Worm (Caenorhabditis elegans) whole organism, young adult: ENCODE measurements around the gene C27F2.7.
A peak's percentile ranks its signal among the peaks of the same experiment; 100 is the strongest.

ENCODE experiments used
- B0261.1 ChIP-seq: sonication (generic microtip); optimal IDR thresholded peaks from 2 replicates; lab custom pipeline; 2016; ENCODE audit warnings: mild to moderate bottlenecking, missing genetic modification characterization, moderate library complexity, missing compliant biosample characterization
- C06A6.2 ChIP-seq: fragments of 200-800 bp; sonication (Bioruptor generic); conservative IDR thresholded peaks from 2 replicates; pipeline ENCODE4 v1.3.6; 2022; ENCODE audit warnings: missing genetic modification characterization, missing compliant biosample characterization
- F33H1.4 ChIP-seq: fragments of 200-800 bp; sonication (Bioruptor generic); IDR thresholded peaks from 2 replicates; pipeline ENCODE4 v1.3.6; 2022; ENCODE audit warnings: missing genetic modification reagents, missing genetic modification characterization, missing compliant biosample characterization
- F37B4.10 ChIP-seq: fragments of 200-800 bp; sonication (Bioruptor generic); IDR thresholded peaks from 2 replicates; pipeline ENCODE4 v1.3.6; 2022; ENCODE audit warnings: missing genetic modification characterization, missing compliant biosample characterization
- F57A8.1 ChIP-seq: fragments of 200-800 bp; sonication (Bioruptor generic); optimal IDR thresholded peaks from 2 replicates; lab custom pipeline; 2018; ENCODE audit warnings: mild to moderate bottlenecking, missing genetic modification characterization, moderate library complexity, missing compliant biosample characterization
- akir-1 ChIP-seq: fragments of 200-800 bp; sonication (Bioruptor generic); optimal IDR thresholded peaks from 2 replicates; lab custom pipeline; 2018; ENCODE audit warnings: mild to moderate bottlenecking, missing genetic modification characterization, moderate library complexity, missing compliant biosample characterization
- aptf-3 ChIP-seq: fragments of 200-800 bp; sonication (Bioruptor generic); IDR thresholded peaks from 2 replicates; pipeline ENCODE4 v1.3.6; 2022; ENCODE audit warnings: missing genetic modification characterization, missing compliant biosample characterization
- atf-7 ChIP-seq: sonication (generic microtip); optimal IDR thresholded peaks from 2 replicates; lab custom pipeline; 2017; ENCODE audit warnings: mild to moderate bottlenecking, missing genetic modification characterization, missing compliant biosample characterization
- athp-1 ChIP-seq: sonication (generic microtip); optimal IDR thresholded peaks from 2 replicates; lab custom pipeline; 2017; ENCODE audit warnings: mild to moderate bottlenecking, missing genetic modification characterization, missing compliant biosample characterization
- bed-2 ChIP-seq: fragments of 200-800 bp; sonication (Bioruptor generic); IDR thresholded peaks from 2 replicates; pipeline ENCODE4 v1.3.6; 2022; ENCODE audit warnings: missing genetic modification reagents, missing genetic modification characterization, missing compliant biosample characterization
- cebp-1 ChIP-seq, 2 experiments: fragments of 200-800 bp in 1 of 2; sonication (Bioruptor generic) in 1 of 2; sonication (generic microtip) in 1 of 2; IDR thresholded peaks in 1 of 2; optimal IDR thresholded peaks in 1 of 2; 2 replicates each; pipeline versions ENCODE4 v1.3.6 to Lab custom; 2017 to 2022; ENCODE audit warnings: missing compliant biosample characterization in 2 of 2, missing genetic modification characterization in 2 of 2, mild to moderate bottlenecking in 1 of 2, missing genetic modification reagents in 1 of 2, moderate library complexity in 1 of 2
- cebp-2 ChIP-seq: fragments of 200-800 bp; sonication (Bioruptor generic); IDR thresholded peaks from 2 replicates; pipeline ENCODE4 v1.3.6; 2022; ENCODE audit warnings: missing genetic modification characterization, missing compliant biosample characterization
- ceh-40 ChIP-seq: fragments of 200-800 bp; sonication (Bioruptor generic); IDR thresholded peaks from 2 replicates; pipeline ENCODE4 v1.3.6; 2022; ENCODE audit warnings: missing genetic modification characterization, missing compliant biosample characterization
- chd-7 ChIP-seq: sonication (generic microtip); optimal IDR thresholded peaks from 2 replicates; lab custom pipeline; 2016; ENCODE audit warnings: mild to moderate bottlenecking, missing genetic modification characterization, moderate library complexity, missing compliant biosample characterization
- die-1 ChIP-seq: sonication (generic microtip); optimal IDR thresholded peaks from 2 replicates; lab custom pipeline; 2016; ENCODE audit warnings: missing genotype, mild to moderate bottlenecking, missing genetic modification characterization, missing compliant biosample characterization
- dpff-1 ChIP-seq: sonication (generic microtip); optimal IDR thresholded peaks from 2 replicates; lab custom pipeline; 2017; ENCODE audit warnings: mild to moderate bottlenecking, missing genetic modification characterization, missing compliant biosample characterization
- efl-1 ChIP-seq: fragments of 150-350 bp; optimal IDR thresholded peaks from 2 replicates; lab custom pipeline; 2014; ENCODE audit warnings: missing biosample characterization, missing genetic modification reagents, missing genetic modification characterization
- egrh-3 ChIP-seq: fragments of 200-800 bp; sonication (Bioruptor generic); IDR thresholded peaks from 2 replicates; pipeline ENCODE4 v1.3.6; 2022; ENCODE audit warnings: missing genetic modification reagents, missing genetic modification characterization, missing compliant biosample characterization
- ekl-4 ChIP-seq: fragments of 200-800 bp; sonication (Bioruptor generic); IDR thresholded peaks from 2 replicates; pipeline ENCODE4 v1.3.6; 2022; ENCODE audit warnings: missing genetic modification reagents, missing genetic modification characterization, missing compliant biosample characterization
- gei-17 ChIP-seq: fragments of 200-800 bp; sonication (Bioruptor generic); optimal IDR thresholded peaks from 2 replicates; lab custom pipeline; 2018; ENCODE audit warnings: mild to moderate bottlenecking, missing genetic modification characterization, missing compliant biosample characterization
- hmg-1.2 ChIP-seq: fragments of 200-800 bp; sonication (Bioruptor generic); IDR thresholded peaks from 2 replicates; pipeline ENCODE4 v1.3.6; 2022; ENCODE audit warnings: missing genetic modification reagents, missing genetic modification characterization, missing compliant biosample characterization
- let-607 ChIP-seq, 2 experiments: fragments of 200-800 bp in 1 of 2; sonication (Bioruptor generic) in 1 of 2; sonication (generic microtip) in 1 of 2; optimal IDR thresholded peaks; 2 replicates each; lab custom pipeline; 2016 to 2018; ENCODE audit warnings: mild to moderate bottlenecking in 2 of 2, missing compliant biosample characterization in 2 of 2, missing genetic modification characterization in 2 of 2, moderate library complexity in 2 of 2, missing genotype in 1 of 2
- lin-26 ChIP-seq: fragments of 200-800 bp; sonication (Bioruptor generic); IDR thresholded peaks from 2 replicates; pipeline ENCODE4 v1.3.6; 2022; ENCODE audit warnings: missing genetic modification reagents, missing genetic modification characterization, missing compliant biosample characterization
- lin-54 ChIP-seq: fragments of 200-800 bp; sonication (Bioruptor generic); optimal IDR thresholded peaks from 2 replicates; lab custom pipeline; 2018; ENCODE audit warnings: mild to moderate bottlenecking, missing genetic modification characterization, missing compliant biosample characterization
- lir-1 ChIP-seq: fragments of 200-800 bp; sonication (Bioruptor generic); conservative IDR thresholded peaks from 2 replicates; pipeline ENCODE4 v1.3.6; 2022; ENCODE audit warnings: missing genetic modification reagents, missing genetic modification characterization, missing compliant biosample characterization
- madf-10 ChIP-seq: sonication (generic microtip); optimal IDR thresholded peaks from 2 replicates; lab custom pipeline; 2016; ENCODE audit warnings: mild to moderate bottlenecking, missing genetic modification characterization, missing compliant biosample characterization
- nfya-1 ChIP-seq: sonication (generic microtip); optimal IDR thresholded peaks from 2 replicates; lab custom pipeline; 2017; ENCODE audit warnings: antibody characterized with exemption, missing compliant biosample characterization, missing genetic modification characterization, borderline replicate concordance; ENCODE audit not compliant: insufficient read depth
- nfyb-1 ChIP-seq: fragments of 200-800 bp; sonication (Bioruptor generic); IDR thresholded peaks from 2 replicates; pipeline ENCODE4 v1.3.6; 2022; ENCODE audit warnings: missing genetic modification reagents, missing genetic modification characterization, missing compliant biosample characterization
- nhr-90 ChIP-seq: sonication (generic microtip); optimal IDR thresholded peaks from 2 replicates; lab custom pipeline; 2016; ENCODE audit warnings: missing genotype, mild to moderate bottlenecking, missing genetic modification characterization, missing compliant biosample characterization
- rcor-1 ChIP-seq: fragments of 200-800 bp; sonication (Bioruptor generic); IDR thresholded peaks from 2 replicates; pipeline ENCODE4 v1.3.6; 2022; ENCODE audit warnings: missing genetic modification reagents, missing genetic modification characterization, missing compliant biosample characterization
- rec-8 ChIP-seq, 2 experiments: sonication (generic microtip); optimal IDR thresholded peaks; 2 replicates each; lab custom pipeline; 2016; ENCODE audit warnings: mild to moderate bottlenecking in 2 of 2, missing genetic modification characterization in 2 of 2, missing genetic modification reagents in 2 of 2, missing genotype in 2 of 2, missing biosample characterization in 1 of 2, missing compliant biosample characterization in 1 of 2, moderate library complexity in 1 of 2
- sea-2 ChIP-seq: fragments of 200-800 bp; sonication (Bioruptor generic); IDR thresholded peaks from 2 replicates; pipeline ENCODE4 v1.3.6; 2022; ENCODE audit warnings: missing genetic modification characterization, missing compliant biosample characterization
- somi-1 ChIP-seq: fragments of 200-800 bp; sonication (Bioruptor generic); optimal IDR thresholded peaks from 2 replicates; lab custom pipeline; 2018; ENCODE audit warnings: mild to moderate bottlenecking, missing genetic modification characterization, missing compliant biosample characterization
- tbx-9 ChIP-seq: sonication (generic microtip); optimal IDR thresholded peaks from 2 replicates; lab custom pipeline; 2016; ENCODE audit warnings: borderline replicate concordance, missing genetic modification characterization, inconsistent platforms, missing compliant biosample characterization
- ztf-18 ChIP-seq: sonication (generic microtip); optimal IDR thresholded peaks from 2 replicates; lab custom pipeline; 2016; ENCODE audit warnings: missing genotype, mild to moderate bottlenecking, missing genetic modification characterization, missing compliant biosample characterization
- ztf-22 ChIP-seq: fragments of 200-800 bp; sonication (Bioruptor generic); optimal IDR thresholded peaks from 2 replicates; lab custom pipeline; 2018; ENCODE audit warnings: mild to moderate bottlenecking, missing genetic modification characterization, moderate library complexity, missing compliant biosample characterization

C27F2.7 gene

DNA sequence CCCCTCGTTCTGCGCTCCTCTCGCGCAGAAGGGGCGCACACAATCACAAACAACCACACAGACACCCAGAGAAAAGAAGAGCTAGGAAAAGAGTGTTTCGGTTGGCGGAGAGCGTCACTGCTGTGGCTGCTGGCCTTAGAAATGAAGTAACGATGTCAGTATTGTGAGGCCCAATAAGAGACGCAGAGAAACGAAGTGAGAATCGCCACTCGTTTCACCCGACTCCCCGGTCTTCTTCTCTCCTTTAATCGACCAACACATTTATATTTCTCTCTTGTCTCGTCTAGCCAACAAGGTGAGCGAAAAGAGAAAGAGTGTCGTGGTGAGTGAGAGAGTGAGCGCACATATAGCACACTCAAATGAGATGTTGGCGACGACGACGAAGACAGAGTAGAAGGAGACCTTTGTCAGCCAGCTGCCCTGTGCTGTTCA, 29.6 kb upstream of the C27F2.7 start (continued):
- TF ChIP-seq ztf-22 (no peak), gei-17 (peak; percentile 58), madf-10 (tag; lab: Kevin White, UChicago) (peak; percentile 73), chd-7 (tag; lab: Kevin White, UChicago) (peak; percentile 53), somi-1 (GFP tag; lab: Kevin White, UChicago) (peak; percentile 59), B0261.1 (tag; lab: Kevin White, UChicago) (no peak), bed-2 (0 out of 2 replicates have a peak, but pooled peaks have one; percentile 74), athp-1 (tag; lab: Kevin White, UChicago) (peak; percentile 30), cebp-2 (GFP tag; lab: Robert Waterston, UW) (0 out of 2 replicates have a peak, but pooled peaks have one; percentile 13), ceh-40 (GFP tag; lab: Robert Waterston, UW) (0 out of 2 replicates have a peak, but pooled peaks have one; percentile 48), egrh-3 (GFP tag; lab: Robert Waterston, UW) (peak; percentile 48), efl-1 (GFP tag; lab: Kevin White, UChicago) (no peak), lin-54 (GFP tag; lab: Kevin White, UChicago) (peak; percentile 27), lin-26 (no peak), lir-1 (GFP tag; lab: Robert Waterston, UW) (peak; percentile 72), die-1 (tag; lab: Kevin White, UChicago) (no peak), nfya-1 (tag; lab: Kevin White, UChicago) (no peak), hmg-1.2 (GFP tag; lab: Robert Waterston, UW) (peak; percentile 88), atf-7 (tag; lab: Kevin White, UChicago) (no peak), F37B4.10 (GFP tag; lab: Robert Waterston, UW) (0 out of 2 replicates have a peak, but pooled peaks have one; percentile 21), nfyb-1 (GFP tag; lab: Robert Waterston, UW) (peak; percentile 77; the same call in 1 of the 2 replicates), F33H1.4 (GFP tag; lab: Robert Waterston, UW) (0 out of 2 replicates have a peak, but pooled peaks have one; percentile 12), rcor-1 (GFP tag; lab: Robert Waterston, UW) (peak; percentile 46; the same call in 1 of the 2 replicates), F57A8.1 (GFP tag; lab: Kevin White, UChicago) (no peak), sea-2 (no peak), nhr-90 (tag; lab: Kevin White, UChicago) (peak; percentile 19)

DNA sequence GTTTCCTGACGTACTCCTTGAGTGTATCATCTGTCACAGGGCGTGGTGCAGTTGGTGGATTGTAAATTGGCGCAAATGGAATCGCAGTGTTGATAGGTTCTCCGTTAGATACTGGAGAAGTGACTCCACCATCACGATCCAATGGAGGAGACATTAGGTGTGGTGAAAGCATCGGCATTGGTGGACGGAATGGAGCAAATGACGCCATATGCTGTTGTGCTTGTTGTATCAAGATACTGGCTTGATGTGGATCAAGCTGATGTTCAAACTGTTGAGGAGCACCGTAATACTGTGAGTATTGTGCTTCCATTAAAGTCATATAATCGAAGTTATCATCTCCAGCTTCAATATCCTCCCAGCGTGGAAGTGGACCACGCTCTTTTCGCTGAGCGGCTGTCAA, 28.2 kb upstream of the C27F2.7 start:
- no peak for TF ChIP-seq ekl-4

DNA sequence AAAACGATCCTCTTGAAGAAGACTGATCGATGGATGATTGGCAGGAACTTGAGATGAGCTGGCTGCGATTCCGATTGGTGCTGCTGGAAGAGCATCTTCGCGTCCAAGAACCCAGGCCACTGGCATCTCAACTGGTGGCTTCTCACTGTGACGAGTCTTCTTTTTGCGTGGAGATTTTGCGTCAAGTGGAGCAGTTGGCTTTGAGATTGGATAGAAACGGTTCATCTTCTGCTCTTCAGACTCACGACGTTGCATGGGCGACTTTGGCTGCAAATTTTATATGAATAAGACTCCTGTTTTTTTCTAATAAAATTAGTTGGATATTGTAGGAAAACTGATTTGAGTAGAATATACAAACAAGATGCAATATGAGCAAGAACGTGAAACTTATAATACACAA, 26.4 kb upstream of the C27F2.7 start:
- TF ChIP-seq rec-8 (tag; optimal IDR thresholded peaks at IDR 0.05; lab: Kevin White, UChicago) (no peak), C06A6.2 (GFP tag; lab: Robert Waterston, UW) (no peak), ztf-18 (tag; lab: Kevin White, UChicago) (no peak), akir-1 (GFP tag; lab: Kevin White, UChicago) (no peak), dpff-1 (no peak), let-607 (tag; optimal IDR thresholded peaks at IDR 0.05; lab: Kevin White, UChicago) (no peak), cebp-1 (GFP tag; IDR thresholded peaks at IDR 0.05; lab: Robert Waterston, UW) (no peak), cebp-1 (tag; optimal IDR thresholded peaks at IDR 0.05; lab: Kevin White, UChicago) (no peak), nhr-90 (tag; lab: Kevin White, UChicago) (no peak), aptf-3 (GFP tag; lab: Robert Waterston, UW) (no peak), tbx-9 (no peak)
